Worm (Caenorhabditis elegans): Measurements from ENCODE around the gene Y48G9A.7.
A peak's percentile ranks its signal among the peaks of the same experiment; 100 is the strongest.

Gene Y48G9A.7

DNA sequence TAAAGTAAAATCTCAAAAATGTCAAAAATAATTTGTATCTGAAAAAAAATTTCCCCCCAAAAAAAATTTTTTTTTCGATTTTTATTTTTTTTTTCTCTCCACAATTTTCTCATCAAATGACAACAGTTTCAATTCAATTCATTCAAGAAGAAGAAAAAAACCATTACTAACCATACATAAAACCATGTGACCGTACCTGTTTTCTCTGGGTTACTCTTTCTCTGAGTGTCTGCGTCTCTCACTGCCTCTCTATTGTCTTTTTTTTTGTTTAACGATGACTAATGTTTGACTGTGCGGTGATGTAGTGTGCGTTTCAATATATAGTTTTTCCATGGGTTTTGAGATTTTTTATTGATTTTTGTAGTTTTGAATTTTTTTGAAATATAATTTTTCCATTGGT, 19.7 kb upstream of the Y48G9A.7 start:
- TF ChIP-seq hmg-4 (GFP tag; optimal IDR thresholded peaks at IDR 0.05) = no peak
- no peak for TF ChIP-seq F13C5.2 (tag; optimal IDR thresholded peaks at IDR 0.05)
- TF ChIP-seq ets-7 (tag; optimal IDR thresholded peaks at IDR 0.05) = no peak

DNA sequence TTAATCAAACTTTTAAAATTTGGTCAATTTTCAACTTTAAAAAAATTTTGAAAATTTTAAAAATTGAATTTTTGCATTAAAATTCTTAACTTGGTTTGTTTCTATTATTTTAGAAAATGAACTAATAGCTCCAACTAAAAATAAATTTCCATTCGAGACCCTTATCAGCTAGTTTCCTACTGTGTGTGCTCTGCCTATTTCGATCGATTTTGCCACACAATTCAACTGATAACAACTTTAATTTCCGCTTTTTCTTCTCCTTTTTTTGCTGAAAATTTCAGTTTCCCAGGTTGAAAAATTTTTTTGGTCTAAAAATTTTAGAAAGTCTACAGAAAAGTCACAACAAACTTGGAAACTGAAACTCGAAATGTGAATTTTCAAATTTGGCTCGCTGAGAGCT, 19.0 kb upstream of the Y48G9A.7 start:
- TF ChIP-seq tbx-37 (GFP tag; conservative IDR thresholded peaks at IDR 0.05) (no peak), ceh-36 (tag; optimal IDR thresholded peaks at IDR 0.05) (no peak), ets-7 (tag; optimal IDR thresholded peaks at IDR 0.05) (no peak), aly-1 (tag; optimal IDR thresholded peaks at IDR 0.05) (no peak), hmg-4 (GFP tag; optimal IDR thresholded peaks at IDR 0.05) (no peak), F13C5.2 (tag; optimal IDR thresholded peaks at IDR 0.05) (no peak), sea-1 (GFP tag; conservative IDR thresholded peaks at IDR 0.05) (no peak)

DNA sequence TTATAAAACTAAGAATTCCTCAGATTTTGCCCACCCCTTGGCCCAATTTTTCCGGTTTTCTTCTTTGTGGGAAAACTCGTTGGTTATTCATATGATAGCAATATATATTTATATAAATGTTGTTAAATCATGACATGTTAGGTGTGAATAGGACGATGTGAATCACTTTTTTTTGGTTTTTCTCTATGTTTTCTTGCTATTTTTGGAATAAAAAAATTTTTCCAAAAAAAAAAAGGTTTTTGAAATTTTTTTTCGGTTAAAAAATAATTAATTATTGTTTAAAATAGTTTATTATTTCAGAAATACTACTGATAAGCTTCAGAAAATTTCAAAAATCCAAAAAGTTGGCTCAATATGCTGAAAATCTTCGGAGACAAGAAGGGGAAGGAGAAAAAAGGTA, 17.9 kb upstream of the Y48G9A.7 start, which contains the start of gene Y48G9A.9:
Gene Y48G9A.9 (plus strand): TSS at position 301 of the 400 bp plus-strand sequence.
- TF ChIP-seq B0310.2 (tag; optimal IDR thresholded peaks at IDR 0.05) = no peak
- no peak for TF ChIP-seq aly-1 (tag; optimal IDR thresholded peaks at IDR 0.05)
- no peak for TF ChIP-seq hnd-1 (tag; optimal IDR thresholded peaks at IDR 0.05)
- TF ChIP-seq sea-1 (GFP tag; conservative IDR thresholded peaks at IDR 0.05) = no peak
- TF ChIP-seq hmg-4 (GFP tag; optimal IDR thresholded peaks at IDR 0.05) = no peak

DNA sequence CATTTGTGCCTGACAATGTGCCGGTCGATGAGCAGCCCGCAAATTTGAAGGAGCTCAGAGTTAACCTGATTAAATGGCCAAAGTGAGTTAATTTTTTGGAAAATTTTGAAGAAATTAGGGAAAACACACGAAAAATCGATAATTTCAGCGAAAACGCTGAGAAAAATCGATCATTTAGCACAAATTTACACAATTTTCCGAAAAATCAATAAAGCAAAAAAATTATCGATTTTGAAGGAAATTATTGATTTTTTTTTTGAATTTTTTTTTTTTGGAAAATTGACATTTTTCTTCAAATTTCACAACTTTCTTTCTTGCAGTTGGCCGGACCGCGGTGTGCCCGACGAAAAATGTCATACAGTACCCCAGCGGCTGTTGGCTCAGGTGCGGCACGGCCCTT, 12.2 kb upstream of the Y48G9A.7 start:
- TF ChIP-seq tra-4 (tag; optimal IDR thresholded peaks at IDR 0.05) = no peak
- no peak for TF ChIP-seq tbx-37 (GFP tag; conservative IDR thresholded peaks at IDR 0.05)
- TF ChIP-seq flt-1 (GFP tag; IDR thresholded peaks at IDR 0.05) = no peak
- no peak for TF ChIP-seq hnd-1 (tag; optimal IDR thresholded peaks at IDR 0.05)
- no peak for TF ChIP-seq tbx-11 (GFP tag; IDR thresholded peaks at IDR 0.05)
- no peak for TF ChIP-seq hmbx-1 (tag; optimal IDR thresholded peaks at IDR 0.05)
- TF ChIP-seq ceh-36 (tag; optimal IDR thresholded peaks at IDR 0.05) = no peak
- no peak for TF ChIP-seq sea-1 (GFP tag; conservative IDR thresholded peaks at IDR 0.05)
- TF ChIP-seq B0310.2 (tag; optimal IDR thresholded peaks at IDR 0.05) = no peak
- no peak for TF ChIP-seq ama-1 (optimal IDR thresholded peaks at IDR 0.05)
- TF ChIP-seq ets-7 (tag; optimal IDR thresholded peaks at IDR 0.05) = no peak
- no peak for TF ChIP-seq scrt-1 (GFP tag; IDR thresholded peaks at IDR 0.05)
- TF ChIP-seq pes-1 (GFP tag; IDR thresholded peaks at IDR 0.05) = no peak
- no peak for TF ChIP-seq hmg-4 (GFP tag; optimal IDR thresholded peaks at IDR 0.05)

- TF ChIP-seq ama-1 (optimal IDR thresholded peaks at IDR 0.05) = no peak
- TF ChIP-seq ceh-13 (GFP tag; optimal IDR thresholded peaks at IDR 0.05) = no peak
- TF ChIP-seq flt-1 (GFP tag; IDR thresholded peaks at IDR 0.05) = no peak
- TF ChIP-seq hnd-1 (tag; optimal IDR thresholded peaks at IDR 0.05) = no peak
- no peak for TF ChIP-seq F13C5.2 (tag; optimal IDR thresholded peaks at IDR 0.05)
- no peak for TF ChIP-seq tra-4 (tag; optimal IDR thresholded peaks at IDR 0.05)
Observed at ce11 chrIII:2099808-2100366, 10.5 kb upstream of the Y48G9A.7 start.

DNA sequence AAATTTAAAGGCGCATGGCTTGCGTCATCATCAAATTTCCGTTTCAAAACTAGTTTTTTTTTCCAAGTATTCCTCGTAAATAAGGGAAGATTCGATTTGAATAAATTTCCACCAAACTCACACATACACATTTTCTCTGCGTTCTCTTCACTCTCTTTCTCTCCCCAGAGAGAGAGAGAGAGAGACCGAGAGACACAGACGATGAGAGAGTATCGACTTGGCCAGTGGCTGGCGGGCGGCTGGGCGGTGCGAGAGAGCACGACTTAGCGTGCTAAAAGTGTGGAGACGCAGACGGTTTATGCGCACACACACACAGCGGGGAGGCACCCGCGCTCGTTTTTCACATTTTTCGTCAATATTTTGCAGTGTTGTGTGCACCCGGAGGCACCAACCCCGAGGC, 9.5 kb upstream of the Y48G9A.7 start:
- TF ChIP-seq hmbx-1 (tag; optimal IDR thresholded peaks at IDR 0.05) = no peak
- no peak for TF ChIP-seq flt-1 (GFP tag; IDR thresholded peaks at IDR 0.05)
- peak; percentile 4 for TF ChIP-seq ceh-36 (tag; optimal IDR thresholded peaks at IDR 0.05)
- TF ChIP-seq tbx-11 (GFP tag; IDR thresholded peaks at IDR 0.05) = no peak
- no peak for TF ChIP-seq B0310.2 (tag; optimal IDR thresholded peaks at IDR 0.05)
- TF ChIP-seq ets-7 (tag; optimal IDR thresholded peaks at IDR 0.05) = no peak
- no peak for TF ChIP-seq tbx-37 (GFP tag; conservative IDR thresholded peaks at IDR 0.05)
- TF ChIP-seq F13C5.2 (tag; optimal IDR thresholded peaks at IDR 0.05) = peak; percentile 56
- no peak for TF ChIP-seq pes-1 (GFP tag; IDR thresholded peaks at IDR 0.05)
- no peak for TF ChIP-seq scrt-1 (GFP tag; IDR thresholded peaks at IDR 0.05)
- no peak for TF ChIP-seq sea-1 (GFP tag; conservative IDR thresholded peaks at IDR 0.05)
- peak; percentile 31 for TF ChIP-seq hmg-4 (GFP tag; optimal IDR thresholded peaks at IDR 0.05)

ce11 chrIII:2101310-2101709, 9.0 kb upstream of the Y48G9A.7 start:
- TF ChIP-seq ama-1 (optimal IDR thresholded peaks at IDR 0.05) (no peak), hnd-1 (tag; optimal IDR thresholded peaks at IDR 0.05) (no peak), hmbx-1 (tag; optimal IDR thresholded peaks at IDR 0.05) (no peak), pes-1 (GFP tag; IDR thresholded peaks at IDR 0.05) (no peak), hmg-4 (GFP tag; optimal IDR thresholded peaks at IDR 0.05) (no peak), F13C5.2 (tag; optimal IDR thresholded peaks at IDR 0.05) (no peak), sea-1 (GFP tag; conservative IDR thresholded peaks at IDR 0.05) (no peak), scrt-1 (GFP tag; IDR thresholded peaks at IDR 0.05) (no peak), ets-7 (tag; optimal IDR thresholded peaks at IDR 0.05) (no peak), flt-1 (GFP tag; IDR thresholded peaks at IDR 0.05) (no peak), ceh-13 (GFP tag; optimal IDR thresholded peaks at IDR 0.05) (no peak), aly-1 (tag; optimal IDR thresholded peaks at IDR 0.05) (no peak), tbx-37 (GFP tag; conservative IDR thresholded peaks at IDR 0.05) (no peak)

DNA sequence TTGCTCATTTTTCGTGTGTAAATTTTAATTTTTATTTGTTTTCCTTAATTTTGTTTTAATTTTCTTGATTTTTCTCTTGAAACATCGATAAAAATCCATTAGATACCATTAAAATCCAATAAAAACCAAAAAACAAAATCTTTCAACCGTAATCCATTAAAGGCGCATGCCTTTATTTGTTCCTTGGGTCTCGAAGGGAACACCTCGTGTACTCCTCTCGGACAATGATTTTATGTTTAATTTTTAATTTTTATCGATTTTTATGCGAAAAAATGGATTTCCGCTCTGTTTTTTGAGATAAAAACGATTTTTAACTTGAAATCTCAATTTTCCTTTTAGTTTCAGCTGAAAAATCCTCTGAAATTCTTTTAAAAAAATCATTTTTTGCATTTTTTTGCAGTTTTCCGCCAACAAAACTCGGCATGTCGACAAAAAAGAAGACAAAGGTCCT, 8.4 kb upstream of the Y48G9A.7 start, which contains the start of gene ppk-2:
Gene ppk-2 (plus strand): TSS at position 401 of the 451 bp plus-strand sequence.
- no peak for TF ChIP-seq tbx-37 (GFP tag; conservative IDR thresholded peaks at IDR 0.05)
- no peak for TF ChIP-seq tbx-11 (GFP tag; IDR thresholded peaks at IDR 0.05)
- TF ChIP-seq ceh-13 (GFP tag; optimal IDR thresholded peaks at IDR 0.05) = no peak
- no peak for TF ChIP-seq flt-1 (GFP tag; IDR thresholded peaks at IDR 0.05)
- TF ChIP-seq hmg-4 (GFP tag; optimal IDR thresholded peaks at IDR 0.05) = no peak

- TF ChIP-seq hmbx-1 (tag; optimal IDR thresholded peaks at IDR 0.05) (no peak), B0310.2 (tag; optimal IDR thresholded peaks at IDR 0.05) (no peak), tbx-37 (GFP tag; conservative IDR thresholded peaks at IDR 0.05) (no peak), hmg-4 (GFP tag; optimal IDR thresholded peaks at IDR 0.05) (no peak), pes-1 (GFP tag; IDR thresholded peaks at IDR 0.05) (no peak), ets-7 (tag; optimal IDR thresholded peaks at IDR 0.05) (no peak), aly-1 (tag; optimal IDR thresholded peaks at IDR 0.05) (no peak), scrt-1 (GFP tag; IDR thresholded peaks at IDR 0.05) (no peak), F13C5.2 (tag; optimal IDR thresholded peaks at IDR 0.05) (no peak), tbx-11 (GFP tag; IDR thresholded peaks at IDR 0.05) (no peak), ceh-13 (GFP tag; optimal IDR thresholded peaks at IDR 0.05) (no peak), hnd-1 (tag; optimal IDR thresholded peaks at IDR 0.05) (no peak), sea-1 (GFP tag; conservative IDR thresholded peaks at IDR 0.05) (no peak), tra-4 (tag; optimal IDR thresholded peaks at IDR 0.05) (no peak), flt-1 (GFP tag; IDR thresholded peaks at IDR 0.05) (no peak), ceh-36 (tag; optimal IDR thresholded peaks at IDR 0.05) (no peak), ama-1 (optimal IDR thresholded peaks at IDR 0.05) (no peak)
Observed at ce11 chrIII:2105935-2106334, 4.4 kb upstream of the Y48G9A.7 start.

Measured in whole organism, early embryonic.